Fruit fly (Drosophila melanogaster): Measurements from ENCODE around the gene Flad1.

dm6 chrX:12896393-12896792, 6.9 kb downstream of the Flad1 start:
- TF ChIP-seq brk (GFP tag; optimal IDR thresholded peaks at IDR 0.05) (no peak), Myc (optimal IDR thresholded peaks at IDR 0.05) (no peak), Hnf4 (GFP tag; optimal IDR thresholded peaks at IDR 0.05) (no peak), N (GFP tag; optimal IDR thresholded peaks at IDR 0.05) (no peak), Dif (GFP tag; optimal IDR thresholded peaks at IDR 0.05; ENCODE audit: partially characterized antibody) (no peak), psq (GFP tag; optimal IDR thresholded peaks at IDR 0.05) (no peak), dsf (GFP tag; optimal IDR thresholded peaks at IDR 0.05; ENCODE audit: borderline replicate concordance) (no peak), foxo (GFP tag; optimal IDR thresholded peaks at IDR 0.05) (no peak), fru (GFP tag; optimal IDR thresholded peaks at IDR 0.05) (no peak), woc (GFP tag; optimal IDR thresholded peaks at IDR 0.05) (no peak)
